Fruit fly (Drosophila melanogaster): ENCODE results near the gene CG13297.

- TF ChIP-seq dmrt93B (GFP tag; optimal IDR thresholded peaks at IDR 0.05), result no peak
- TF ChIP-seq Abd-B (GFP tag; optimal IDR thresholded peaks at IDR 0.05), result no peak
- TF ChIP-seq ey (GFP tag; optimal IDR thresholded peaks at IDR 0.05), result no peak
- no peak for TF ChIP-seq psq (GFP tag; optimal IDR thresholded peaks at IDR 0.05)
Observed at dm6 chr3L:6152531-6152930, 4.6 kb downstream of the CG13297 start, which contains the start of gene Acp65Aa.

Data from whole organism, wandering third instar larva.